Worm (Caenorhabditis elegans) whole organism, L1 larva: ENCODE measurements around the gene ilys-6.
A peak's percentile ranks its signal among the peaks of the same experiment; 100 is the strongest.

ENCODE experiments used
- C16A3.4 ChIP-seq: fragments of 150-350 bp; optimal IDR thresholded peaks from 2 replicates; lab custom pipeline; 2014; ENCODE audit warnings: missing biosample characterization, missing genetic modification characterization
- aha-1 ChIP-seq: fragments of 150-350 bp; optimal IDR thresholded peaks from 2 replicates; lab custom pipeline; 2014; ENCODE audit warnings: missing biosample characterization, missing genetic modification characterization
- blmp-1 ChIP-seq: fragments of 150-350 bp; optimal IDR thresholded peaks from 2 replicates; lab custom pipeline; 2014; ENCODE audit warnings: missing biosample characterization, missing genetic modification characterization
- ceh-82 ChIP-seq, 3 experiments: fragments of 150-350 bp in 1 of 3; sonication (generic microtip) in 2 of 3; optimal IDR thresholded peaks; 2 replicates each; lab custom pipeline; 2014 to 2017; ENCODE audit warnings: missing biosample characterization in 3 of 3, missing genetic modification characterization in 3 of 3
- ceh-90 ChIP-seq: sonication (generic microtip); optimal IDR thresholded peaks from 2 replicates; lab custom pipeline; 2016; ENCODE audit warnings: missing genetic modification characterization, missing compliant biosample characterization
- ces-1 ChIP-seq: fragments of 150-350 bp; optimal IDR thresholded peaks from 2 replicates; lab custom pipeline; 2014; ENCODE audit warnings: missing biosample characterization, missing genetic modification reagents, missing genetic modification characterization
- dpl-1 ChIP-seq, 3 experiments: fragments of 150-350 bp in 2 of 3; sonication (generic microtip) in 1 of 3; optimal IDR thresholded peaks; 2 replicates each; lab custom pipeline; 2014 to 2017; ENCODE audit warnings: missing biosample characterization in 3 of 3, missing genetic modification characterization in 3 of 3, missing genetic modification reagents in 3 of 3
- dsc-1 ChIP-seq: sonication (generic microtip); optimal IDR thresholded peaks from 2 replicates; lab custom pipeline; 2016; ENCODE audit warnings: mild to moderate bottlenecking, missing genetic modification characterization, missing compliant biosample characterization
- efl-3 ChIP-seq: fragments of 200-800 bp; sonication (Bioruptor generic); optimal IDR thresholded peaks from 2 replicates; lab custom pipeline; 2018; ENCODE audit warnings: mild to moderate bottlenecking, missing genetic modification characterization, missing compliant biosample characterization
- egl-27 ChIP-seq, 2 experiments: fragments of 150-350 bp in 1 of 2; sonication (generic microtip); optimal IDR thresholded peaks; 3 replicates each; lab custom pipeline; 2017 to 2018; ENCODE audit warnings: missing biosample characterization in 2 of 2, missing genetic modification characterization in 2 of 2, missing genetic modification reagents in 2 of 2
- elt-2 ChIP-seq: sonication (generic microtip); optimal IDR thresholded peaks from 2 replicates; lab custom pipeline; 2016; ENCODE audit warnings: missing genetic modification characterization, mild to moderate bottlenecking, inconsistent platforms, missing compliant biosample characterization, missing genetic modification reagents
- elt-3 ChIP-seq, 6 experiments: fragments of 150-350 bp in 1 of 6; sonication (generic microtip); optimal IDR thresholded peaks; 2 replicates each; lab custom pipeline; 2017 to 2018; ENCODE audit warnings: missing biosample characterization in 6 of 6, missing genetic modification characterization in 6 of 6, inconsistent platforms in 1 of 6
- ets-5 ChIP-seq: fragments of 200-800 bp; sonication (Bioruptor generic); IDR thresholded peaks from 2 replicates; pipeline ENCODE4 v1.3.6; 2022; ENCODE audit warnings: missing genetic modification characterization, missing compliant biosample characterization
- fkh-10 ChIP-seq: sonication (generic microtip); optimal IDR thresholded peaks from 2 replicates; lab custom pipeline; 2017; ENCODE audit warnings: missing biosample characterization, missing genetic modification reagents, missing genetic modification characterization
- fkh-8 ChIP-seq: sonication (generic microtip); optimal IDR thresholded peaks from 2 replicates; lab custom pipeline; 2016; ENCODE audit warnings: mild to moderate bottlenecking, missing genetic modification characterization, missing compliant biosample characterization
- hlh-4 ChIP-seq: sonication (generic microtip); optimal IDR thresholded peaks from 2 replicates; lab custom pipeline; 2016; ENCODE audit warnings: mild to moderate bottlenecking, missing genetic modification characterization, missing compliant biosample characterization
- irx-1 ChIP-seq: sonication (generic microtip); optimal IDR thresholded peaks from 2 replicates; lab custom pipeline; 2016; ENCODE audit warnings: missing genetic modification characterization, missing compliant biosample characterization
- lin-13 ChIP-seq: fragments of 150-350 bp; optimal IDR thresholded peaks from 2 replicates; lab custom pipeline; 2014; ENCODE audit warnings: missing biosample characterization, missing genetic modification reagents, missing genetic modification characterization
- lin-14 ChIP-seq: fragments of 200-800 bp; sonication (Bioruptor generic); optimal IDR thresholded peaks from 2 replicates; lab custom pipeline; 2018; ENCODE audit warnings: mild to moderate bottlenecking, missing genetic modification characterization, moderate library complexity, missing compliant biosample characterization
- lin-15B ChIP-seq: fragments of 150-350 bp; sonication (generic microtip); optimal IDR thresholded peaks from 3 replicates; lab custom pipeline; 2014; ENCODE audit warnings: missing biosample characterization, missing genetic modification characterization
- lin-35 ChIP-seq, 2 experiments: fragments of 150-350 bp; optimal IDR thresholded peaks; 2 replicates each; lab custom pipeline; 2014; ENCODE audit warnings: missing biosample characterization in 2 of 2, missing genetic modification characterization in 2 of 2, missing genetic modification reagents in 2 of 2
- lsy-2 ChIP-seq, 2 experiments: fragments of 150-350 bp; optimal IDR thresholded peaks; 2 replicates each; lab custom pipeline; 2014; ENCODE audit warnings: missing biosample characterization in 2 of 2, missing genetic modification characterization in 2 of 2
- mdl-1 ChIP-seq, 2 experiments: fragments of 150-350 bp; optimal IDR thresholded peaks; 2 replicates each; lab custom pipeline; 2014 to 2017; ENCODE audit warnings: missing biosample characterization in 2 of 2, missing genetic modification characterization in 2 of 2, inconsistent platforms in 1 of 2
- mep-1 ChIP-seq: fragments of 150-350 bp; optimal IDR thresholded peaks from 2 replicates; lab custom pipeline; 2014; ENCODE audit warnings: missing biosample characterization, missing genetic modification characterization
- nhr-11 ChIP-seq: fragments of 150-350 bp; optimal IDR thresholded peaks from 2 replicates; lab custom pipeline; 2014; ENCODE audit warnings: missing biosample characterization, missing genetic modification characterization
- nhr-19 ChIP-seq: fragments of 200-800 bp; sonication (Bioruptor generic); conservative IDR thresholded peaks from 2 replicates; pipeline ENCODE4 v1.3.6; 2022; ENCODE audit warnings: missing genetic modification characterization, missing compliant biosample characterization
- nhr-20 ChIP-seq: sonication (generic microtip); optimal IDR thresholded peaks from 2 replicates; lab custom pipeline; 2016; ENCODE audit warnings: mild to moderate bottlenecking, missing genetic modification characterization, missing compliant biosample characterization
- nhr-47 ChIP-seq: sonication (generic microtip); optimal IDR thresholded peaks from 2 replicates; lab custom pipeline; 2016; ENCODE audit warnings: mild to moderate bottlenecking, missing genetic modification characterization, moderate library complexity, missing compliant biosample characterization
- nhr-71 ChIP-seq: sonication (generic microtip); optimal IDR thresholded peaks from 2 replicates; lab custom pipeline; 2016; ENCODE audit warnings: mild to moderate bottlenecking, missing genetic modification characterization, moderate library complexity, missing compliant biosample characterization
- nhr-77 ChIP-seq: fragments of 150-350 bp; optimal IDR thresholded peaks from 2 replicates; lab custom pipeline; 2014; ENCODE audit warnings: missing biosample characterization, missing genetic modification characterization
- nhr-85 ChIP-seq: sonication (generic microtip); peaks from one replicate; lab custom pipeline; 2016; ENCODE audit warnings: missing genetic modification characterization, inconsistent platforms, missing compliant biosample characterization
- nhr-90 ChIP-seq: sonication (generic microtip); optimal IDR thresholded peaks from 2 replicates; lab custom pipeline; 2016; ENCODE audit warnings: mild to moderate bottlenecking, missing genetic modification characterization, missing compliant biosample characterization; ENCODE audit not compliant: poor library complexity
- rnt-1 ChIP-seq: sonication (generic microtip); optimal IDR thresholded peaks from 2 replicates; lab custom pipeline; 2016; ENCODE audit warnings: mild to moderate bottlenecking, missing genetic modification characterization, moderate library complexity, missing compliant biosample characterization
- snpc-4 ChIP-seq: fragments of 150-350 bp; optimal IDR thresholded peaks from 2 replicates; lab custom pipeline; 2014; ENCODE audit warnings: missing biosample characterization, missing genetic modification characterization
- snu-23 ChIP-seq: sonication (generic microtip); optimal IDR thresholded peaks from 2 replicates; lab custom pipeline; 2016; ENCODE audit warnings: missing genetic modification characterization, missing compliant biosample characterization
- sox-4 ChIP-seq: sonication (generic microtip); optimal IDR thresholded peaks from 2 replicates; lab custom pipeline; 2016; ENCODE audit warnings: missing genetic modification characterization, missing compliant biosample characterization
- sup-37 ChIP-seq: fragments of 200-800 bp; sonication (Bioruptor generic); optimal IDR thresholded peaks from 2 replicates; lab custom pipeline; 2018; ENCODE audit warnings: mild to moderate bottlenecking, missing genetic modification characterization, missing compliant biosample characterization
- swsn-7 ChIP-seq: sonication (generic microtip); optimal IDR thresholded peaks from 2 replicates; lab custom pipeline; 2016; ENCODE audit warnings: missing genetic modification characterization, missing compliant biosample characterization
- tlp-1 ChIP-seq: fragments of 150-350 bp; optimal IDR thresholded peaks from 2 replicates; lab custom pipeline; 2014; ENCODE audit warnings: missing biosample characterization, missing genetic modification characterization
- ztf-11 ChIP-seq, 2 experiments: sonication (generic microtip); optimal IDR thresholded peaks; 2 replicates each; lab custom pipeline; 2016 to 2017; ENCODE audit warnings: missing genetic modification characterization in 2 of 2, missing biosample characterization in 1 of 2, missing compliant biosample characterization in 1 of 2

The ilys-6 gene

ce11 chrIV:4024159-4025004 lies 39.1 kb downstream of the ilys-6 start (continued):
- peak; percentile 22 for TF ChIP-seq fkh-10 (GFP tag; lab: Kevin White, UChicago)
- TF ChIP-seq egl-27 (tag; optimal IDR thresholded peaks at IDR 0.05; lab: Kevin White, UChicago) = no peak
- peak in 1 of 2 experiments; percentile 94 for TF ChIP-seq mdl-1 (tag; optimal IDR thresholded peaks at IDR 0.05; lab: Kevin White, UChicago)
- TF ChIP-seq nhr-20 (tag; lab: Kevin White, UChicago) = peak; percentile 86
- peak; percentile 75 for TF ChIP-seq C16A3.4 (tag; lab: Kevin White, UChicago)
- TF ChIP-seq dpl-1 (GFP tag; optimal IDR thresholded peaks at IDR 0.05; lab: Kevin White, UChicago) = peak; percentile 42 to 67 (median 60)
- TF ChIP-seq nhr-90 (tag; lab: Kevin White, UChicago) = peak; percentile 38
- TF ChIP-seq mep-1 (tag; lab: Kevin White, UChicago) = peak; percentile 50
- peak; percentile 77 for TF ChIP-seq nhr-47 (tag; lab: Kevin White, UChicago)
- no peak for TF ChIP-seq snpc-4 (tag; lab: Kevin White, UChicago)
- TF ChIP-seq nhr-77 (tag; lab: Kevin White, UChicago) = peak; percentile 79
- TF ChIP-seq blmp-1 (tag; lab: Kevin White, UChicago) = peak; percentile 82
- peak; percentile 76 for TF ChIP-seq lin-13 (GFP tag; lab: Kevin White, UChicago)
- TF ChIP-seq snu-23 (GFP tag; lab: Kevin White, UChicago) = peak; percentile 65
- peak; percentile 93 for TF ChIP-seq lin-14 (GFP tag; lab: Kevin White, UChicago)
- TF ChIP-seq lin-15B (tag; lab: Kevin White, UChicago) = no peak
- TF ChIP-seq ets-5 (GFP tag; lab: Robert Waterston, UW) = no peak
- peak; percentile 7 for TF ChIP-seq aha-1 (tag; lab: Kevin White, UChicago)
- peak in 1 of 2 experiments; percentile 35 for TF ChIP-seq ztf-11 (tag; optimal IDR thresholded peaks at IDR 0.05; lab: Kevin White, UChicago)
- peak; percentile 76 for TF ChIP-seq nhr-19 (GFP tag; lab: Robert Waterston, UW)
- TF ChIP-seq ces-1 (GFP tag; lab: Kevin White, UChicago) = no peak
- TF ChIP-seq sup-37 (GFP tag; lab: Kevin White, UChicago) = peak; percentile 50
- TF ChIP-seq irx-1 (tag; lab: Kevin White, UChicago) = peak; percentile 31
- TF ChIP-seq ceh-90 (tag; lab: Kevin White, UChicago) = no peak
- peak; percentile 85 for TF ChIP-seq nhr-71 (tag; lab: Kevin White, UChicago)
- TF ChIP-seq swsn-7 (tag; lab: Kevin White, UChicago) = peak; percentile 67
- peak; percentile 67 for TF ChIP-seq elt-2 (tag; lab: Kevin White, UChicago)
- TF ChIP-seq elt-3 (tag; optimal IDR thresholded peaks at IDR 0.05; lab: Kevin White, UChicago) = peak; percentile 50 to 68 (median 55)
- TF ChIP-seq dsc-1 (tag; lab: Kevin White, UChicago) = peak; percentile 52
- no peak for TF ChIP-seq tlp-1

- TF ChIP-seq lin-35 (GFP tag; optimal IDR thresholded peaks at IDR 0.05; lab: Kevin White, UChicago) (peak; percentile 5 to 25), ceh-82 (tag; optimal IDR thresholded peaks at IDR 0.05; lab: Kevin White, UChicago) (no peak), nhr-71 (tag; lab: Kevin White, UChicago) (peak; percentile 31), elt-3 (tag; optimal IDR thresholded peaks at IDR 0.05; lab: Kevin White, UChicago) (peak in 3 of 6 experiments; percentile 9 to 34 (median 15)), hlh-4 (no peak), sox-4 (tag; lab: Kevin White, UChicago) (no peak), mdl-1 (tag; optimal IDR thresholded peaks at IDR 0.05; lab: Kevin White, UChicago) (peak in 1 of 2 experiments; percentile 10), nhr-85 (tag; lab: Kevin White, UChicago) (peak; percentile 64), snu-23 (GFP tag; lab: Kevin White, UChicago) (peak; percentile 23), lsy-2 (tag; optimal IDR thresholded peaks at IDR 0.05; lab: Kevin White, UChicago) (peak in 1 of 2 experiments; percentile 26), elt-2 (tag; lab: Kevin White, UChicago) (peak; percentile 54), C16A3.4 (tag; lab: Kevin White, UChicago) (no peak), nhr-11 (no peak), blmp-1 (tag; lab: Kevin White, UChicago) (peak; percentile 52), rnt-1 (tag; lab: Kevin White, UChicago) (peak; percentile 33), efl-3 (GFP tag; lab: Kevin White, UChicago) (no peak), lin-14 (GFP tag; lab: Kevin White, UChicago) (peak; percentile 48), fkh-8 (no peak)
- TF ChIP-seq, all 84 proteins: peak for 11
These were observed 41.4 kb downstream of the ilys-6 start for ce11 chrIV:4021847-4022780.
